Worm (Caenorhabditis elegans) whole organism, L3 larva: Measurements from ENCODE around the gene dim-1.

Source experiments
- R02D3.7 ChIP-seq: fragments of 150-350 bp; optimal IDR thresholded peaks from 2 replicates; lab custom pipeline; 2014; ENCODE audit warnings: missing biosample characterization, missing genetic modification characterization
- ZK546.5 ChIP-seq: sonication (generic microtip); optimal IDR thresholded peaks from 2 replicates; lab custom pipeline; 2017; ENCODE audit warnings: missing biosample characterization, missing genetic modification characterization
- ama-1 ChIP-seq: fragments of 150-350 bp; optimal IDR thresholded peaks from 2 replicates; lab custom pipeline; 2018
- ceh-16 ChIP-seq: sonication (generic microtip); optimal IDR thresholded peaks from 2 replicates; lab custom pipeline; 2017; ENCODE audit warnings: missing biosample characterization, missing genetic modification characterization
- ceh-28 ChIP-seq: fragments of 150-350 bp; optimal IDR thresholded peaks from 2 replicates; lab custom pipeline; 2014; ENCODE audit warnings: missing biosample characterization, missing genetic modification reagents, missing genetic modification characterization
- ceh-82 ChIP-seq: fragments of 150-350 bp; optimal IDR thresholded peaks from 2 replicates; lab custom pipeline; 2014; ENCODE audit warnings: missing biosample characterization, missing genetic modification characterization
- ceh-9 ChIP-seq: sonication (generic microtip); optimal IDR thresholded peaks from 2 replicates; lab custom pipeline; 2018; ENCODE audit warnings: missing biosample characterization, missing genetic modification characterization
- daf-12 ChIP-seq: fragments of 150-350 bp; optimal IDR thresholded peaks from 2 replicates; lab custom pipeline; 2014; ENCODE audit warnings: missing biosample characterization, missing genetic modification reagents, missing genetic modification characterization
- egl-27 ChIP-seq: sonication (generic microtip); optimal IDR thresholded peaks from 4 replicates; lab custom pipeline; 2017; ENCODE audit warnings: missing biosample characterization, missing genetic modification reagents, missing genetic modification characterization
- egl-5 ChIP-seq: fragments of 150-350 bp; optimal IDR thresholded peaks from 2 replicates; lab custom pipeline; 2017; ENCODE audit warnings: missing biosample characterization, missing genetic modification reagents, missing genetic modification characterization, inconsistent platforms
- elt-1 ChIP-seq: fragments of 150-350 bp; optimal IDR thresholded peaks from 2 replicates; lab custom pipeline; 2014; ENCODE audit warnings: missing biosample characterization, missing genetic modification characterization
- elt-2 ChIP-seq: sonication (generic microtip); optimal IDR thresholded peaks from 2 replicates; lab custom pipeline; 2016; ENCODE audit warnings: missing genetic modification reagents, mild to moderate bottlenecking, missing genetic modification characterization, missing compliant biosample characterization
- elt-3 ChIP-seq, 3 experiments: fragments of 150-350 bp in 1 of 3; sonication (generic microtip) in 2 of 3; optimal IDR thresholded peaks; 2 replicates in 2 of 3; 4 replicates in 1 of 3; lab custom pipeline; 2014 to 2017; ENCODE audit warnings: missing biosample characterization in 3 of 3, missing genetic modification characterization in 3 of 3
- eor-1 ChIP-seq, 2 experiments: fragments of 150-350 bp; optimal IDR thresholded peaks; 2 replicates each; lab custom pipeline; 2014 to 2018; ENCODE audit warnings: missing biosample characterization in 2 of 2, missing genetic modification characterization in 2 of 2
- fkh-10 ChIP-seq: sonication (generic microtip); optimal IDR thresholded peaks from 2 replicates; lab custom pipeline; 2017; ENCODE audit warnings: missing biosample characterization, missing genetic modification reagents, missing genetic modification characterization
- fkh-2 ChIP-seq: fragments of 150-350 bp; optimal IDR thresholded peaks from 2 replicates; lab custom pipeline; 2014; ENCODE audit warnings: missing biosample characterization, missing genetic modification reagents, missing genetic modification characterization
- fos-1 ChIP-seq: fragments of 150-350 bp; optimal IDR thresholded peaks from 2 replicates; lab custom pipeline; 2014; ENCODE audit warnings: missing biosample characterization, missing genetic modification characterization
- hmg-11 ChIP-seq: sonication (generic microtip); optimal IDR thresholded peaks from 2 replicates; lab custom pipeline; 2016; ENCODE audit warnings: missing genetic modification characterization, missing compliant biosample characterization
- jun-1 ChIP-seq: fragments of 150-350 bp; optimal IDR thresholded peaks from 2 replicates; lab custom pipeline; 2014; ENCODE audit warnings: missing biosample characterization, missing genetic modification reagents, missing genetic modification characterization
- lin-15B ChIP-seq: fragments of 150-350 bp; optimal IDR thresholded peaks from 2 replicates; lab custom pipeline; 2014; ENCODE audit warnings: missing biosample characterization, missing genetic modification characterization
- lin-39 ChIP-seq: fragments of 150-350 bp; optimal IDR thresholded peaks from 2 replicates; lab custom pipeline; 2018; ENCODE audit warnings: missing biosample characterization, missing genetic modification reagents, missing genetic modification characterization
- lsy-12 ChIP-seq: sonication (generic microtip); optimal IDR thresholded peaks from 2 replicates; lab custom pipeline; 2016; ENCODE audit warnings: mild to moderate bottlenecking, missing genetic modification characterization, missing compliant biosample characterization
- mml-1 ChIP-seq: fragments of 150-350 bp; sonication (generic microtip); optimal IDR thresholded peaks from 3 replicates; lab custom pipeline; 2014; ENCODE audit warnings: missing biosample characterization, missing genetic modification characterization
- nfya-1 ChIP-seq: sonication (generic microtip); optimal IDR thresholded peaks from 2 replicates; lab custom pipeline; 2017; ENCODE audit warnings: missing genetic modification characterization, mild to moderate bottlenecking, missing compliant biosample characterization, antibody characterized with exemption, moderate library complexity; ENCODE audit not compliant: insufficient read depth
- nhr-11 ChIP-seq: fragments of 150-350 bp; optimal IDR thresholded peaks from 2 replicates; lab custom pipeline; 2014; ENCODE audit warnings: missing biosample characterization, missing genetic modification characterization
- nhr-12 ChIP-seq: fragments of 150-350 bp; optimal IDR thresholded peaks from 2 replicates; lab custom pipeline; 2014; ENCODE audit warnings: missing biosample characterization, missing genetic modification characterization
- nhr-23 ChIP-seq: fragments of 150-350 bp; optimal IDR thresholded peaks from 2 replicates; lab custom pipeline; 2014; ENCODE audit warnings: missing biosample characterization, missing genetic modification reagents, missing genetic modification characterization
- nhr-25 ChIP-seq: sonication (generic microtip); optimal IDR thresholded peaks from 2 replicates; lab custom pipeline; 2017; ENCODE audit warnings: missing biosample characterization, missing genetic modification characterization
- nhr-28 ChIP-seq: fragments of 150-350 bp; optimal IDR thresholded peaks from 2 replicates; lab custom pipeline; 2014; ENCODE audit warnings: missing biosample characterization, missing genetic modification characterization
- nhr-43 ChIP-seq: sonication (generic microtip); optimal IDR thresholded peaks from 2 replicates; lab custom pipeline; 2016; ENCODE audit warnings: mild to moderate bottlenecking, missing genetic modification characterization, missing compliant biosample characterization; ENCODE audit not compliant: poor library complexity, severe bottlenecking
- nhr-67 ChIP-seq: fragments of 150-350 bp; optimal IDR thresholded peaks from 2 replicates; lab custom pipeline; 2014; ENCODE audit warnings: missing biosample characterization, missing genetic modification characterization
- nhr-76 ChIP-seq: fragments of 150-350 bp; sonication (generic microtip); optimal IDR thresholded peaks from 5 replicates; lab custom pipeline; 2014; ENCODE audit warnings: missing biosample characterization, missing genetic modification characterization
- nhr-77 ChIP-seq: fragments of 150-350 bp; optimal IDR thresholded peaks from 2 replicates; lab custom pipeline; 2014; ENCODE audit warnings: missing biosample characterization, missing genetic modification characterization
- pha-4 ChIP-seq: fragments of 150-350 bp; optimal IDR thresholded peaks from 2 replicates; lab custom pipeline; 2014; ENCODE audit warnings: missing biosample characterization, missing genetic modification reagents, missing genetic modification characterization
- pqm-1 ChIP-seq: fragments of 150-350 bp; optimal IDR thresholded peaks from 2 replicates; lab custom pipeline; 2017; ENCODE audit warnings: missing biosample characterization, missing genetic modification characterization, inconsistent platforms
- sea-2 ChIP-seq: fragments of 150-350 bp; sonication (generic microtip); optimal IDR thresholded peaks from 4 replicates; lab custom pipeline; 2014; ENCODE audit warnings: missing biosample characterization, missing genetic modification reagents, missing genetic modification characterization
- skn-1 ChIP-seq: fragments of 150-350 bp; optimal IDR thresholded peaks from 2 replicates; lab custom pipeline; 2014; ENCODE audit warnings: missing biosample characterization, missing genetic modification characterization
- snpc-4 ChIP-seq: fragments of 150-350 bp; optimal IDR thresholded peaks from 2 replicates; lab custom pipeline; 2014; ENCODE audit warnings: missing biosample characterization, missing genetic modification characterization
- tbx-2 ChIP-seq: sonication (generic microtip); optimal IDR thresholded peaks from 2 replicates; lab custom pipeline; 2016; ENCODE audit warnings: mild to moderate bottlenecking, missing genetic modification characterization, missing compliant biosample characterization
- unc-39 ChIP-seq: sonication (generic microtip); optimal IDR thresholded peaks from 4 replicates; lab custom pipeline; 2017; ENCODE audit warnings: missing biosample characterization, missing genetic modification characterization
- unc-62 ChIP-seq: fragments of 150-350 bp; sonication (generic microtip); optimal IDR thresholded peaks from 4 replicates; lab custom pipeline; 2014; ENCODE audit warnings: missing biosample characterization, missing genetic modification reagents, missing genetic modification characterization
- zag-1 ChIP-seq: fragments of 150-350 bp; optimal IDR thresholded peaks from 2 replicates; lab custom pipeline; 2014; ENCODE audit warnings: missing biosample characterization, missing genetic modification characterization
- ztf-11 ChIP-seq: fragments of 150-350 bp; optimal IDR thresholded peaks from 2 replicates; lab custom pipeline; 2014; ENCODE audit warnings: missing biosample characterization, missing genetic modification characterization
- ztf-4 ChIP-seq: fragments of 150-350 bp; optimal IDR thresholded peaks from 2 replicates; lab custom pipeline; 2014; ENCODE audit warnings: missing biosample characterization, missing genetic modification characterization

The dim-1 gene

ce11 chrX:8036219-8036883, 21.7 kb downstream of the dim-1 start (continued):
- no peak for TF ChIP-seq nhr-67
- TF ChIP-seq nhr-23 (tag; lab: Kevin White, UChicago) = peak; percentile 100
- peak; percentile 98 for TF ChIP-seq ceh-82 (tag; lab: Kevin White, UChicago)
- TF ChIP-seq zag-1 (tag; lab: Kevin White, UChicago) = peak; percentile 94
- peak; percentile 97 for TF ChIP-seq lsy-12 (tag; lab: Kevin White, UChicago)
- TF ChIP-seq snpc-4 (tag; lab: Kevin White, UChicago) = peak; percentile 96
- peak; percentile 96 for TF ChIP-seq lin-39 (tag; lab: Kevin White, UChicago)
- peak; percentile 94 for TF ChIP-seq ztf-4
- no peak for TF ChIP-seq unc-39 (tag; lab: Kevin White, UChicago)
- TF ChIP-seq ZK546.5 (tag; lab: Kevin White, UChicago) = peak; percentile 66
- peak; percentile 91 for TF ChIP-seq unc-62 (GFP tag; lab: Kevin White, UChicago)
- TF ChIP-seq tbx-2 = peak; percentile 99
- TF ChIP-seq fkh-2 (tag; lab: Kevin White, UChicago) = peak; percentile 24
- TF ChIP-seq nhr-11 (tag; lab: Kevin White, UChicago) = peak; percentile 99

DNA sequence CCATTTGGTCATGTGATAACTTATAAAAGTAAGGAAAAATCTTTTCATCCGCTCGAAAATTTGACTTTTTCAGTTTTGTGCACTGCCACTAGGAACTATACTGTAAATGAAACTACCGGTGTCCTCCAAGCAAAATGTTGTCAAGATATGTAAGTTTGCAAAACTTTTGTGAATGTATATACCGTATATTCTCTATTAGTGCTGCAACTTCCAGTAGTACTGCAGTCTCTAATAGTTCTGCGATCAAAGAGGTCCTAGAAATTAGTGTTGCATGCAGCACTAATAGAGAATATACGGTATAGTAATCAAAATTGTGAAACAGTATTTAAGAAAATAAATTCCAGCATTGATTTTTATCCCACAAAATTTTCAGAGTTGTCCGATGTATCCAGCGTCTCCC, 28.0 kb downstream of the dim-1 start:
- no peak for TF ChIP-seq unc-39 (tag; lab: Kevin White, UChicago)
- no peak for TF ChIP-seq tbx-2
- no peak for TF ChIP-seq ceh-16 (tag; lab: Kevin White, UChicago)
- no peak for TF ChIP-seq lin-15B (tag; lab: Kevin White, UChicago)
- TF ChIP-seq ceh-82 (tag; lab: Kevin White, UChicago) = no peak
- TF ChIP-seq R02D3.7 (tag; lab: Kevin White, UChicago) = no peak
- no peak for TF ChIP-seq elt-3 (tag; optimal IDR thresholded peaks at IDR 0.05; lab: Kevin White, UChicago)
- TF ChIP-seq ztf-4 = no peak
- TF ChIP-seq, all 47 proteins: peak for 0

ce11 chrX:8029080-8029479, 28.9 kb downstream of the dim-1 start, which contains the start of gene C34D10.1:
Gene C34D10.1 (plus strand): TSS chrX:8029479.
- TF ChIP-seq lin-39 (tag; lab: Kevin White, UChicago) = peak; percentile 47
- TF ChIP-seq zag-1 (tag; lab: Kevin White, UChicago) = no peak
- no peak for TF ChIP-seq ztf-4
- peak; percentile 66 for TF ChIP-seq jun-1 (tag; lab: Kevin White, UChicago)
- no peak for TF ChIP-seq daf-12 (tag; lab: Kevin White, UChicago)
- no peak for TF ChIP-seq ama-1 (lab: Kevin White, UChicago)
- TF ChIP-seq eor-1 (tag; optimal IDR thresholded peaks at IDR 0.05; lab: Kevin White, UChicago) = no peak
- TF ChIP-seq ztf-11 = no peak
- peak; percentile 56 for TF ChIP-seq egl-27 (tag; lab: Kevin White, UChicago)
- no peak for TF ChIP-seq fkh-10 (GFP tag; lab: Kevin White, UChicago)
- no peak for TF ChIP-seq skn-1 (tag; lab: Kevin White, UChicago)
- TF ChIP-seq ceh-28 = peak; percentile 81
- TF ChIP-seq ZK546.5 (tag; lab: Kevin White, UChicago) = no peak
- peak; percentile 90 for TF ChIP-seq pha-4 (tag; lab: Kevin White, UChicago)
- no peak for TF ChIP-seq unc-39 (tag; lab: Kevin White, UChicago)
- TF ChIP-seq nhr-28 (tag; lab: Kevin White, UChicago) = no peak
- TF ChIP-seq egl-5 = no peak
- TF ChIP-seq fos-1 (tag; lab: Kevin White, UChicago) = no peak
- no peak for TF ChIP-seq unc-62 (GFP tag; lab: Kevin White, UChicago)
- TF ChIP-seq lin-15B (tag; lab: Kevin White, UChicago) = peak; percentile 50
- TF ChIP-seq elt-2 (tag; lab: Kevin White, UChicago) = peak; percentile 5
- TF ChIP-seq nhr-12 = no peak
- no peak for TF ChIP-seq ceh-16 (tag; lab: Kevin White, UChicago)
- peak; percentile 87 for TF ChIP-seq nhr-23 (tag; lab: Kevin White, UChicago)
- no peak for TF ChIP-seq mml-1 (tag; lab: Kevin White, UChicago)
- TF ChIP-seq nhr-11 (tag; lab: Kevin White, UChicago) = no peak
- TF ChIP-seq nhr-25 = peak; percentile 86
- TF ChIP-seq ceh-9 (tag; lab: Kevin White, UChicago) = no peak
- no peak for TF ChIP-seq R02D3.7 (tag; lab: Kevin White, UChicago)
- TF ChIP-seq lsy-12 (tag; lab: Kevin White, UChicago) = peak; percentile 22
- peak; percentile 50 for TF ChIP-seq tbx-2
- no peak for TF ChIP-seq nhr-77 (tag; lab: Kevin White, UChicago)
- TF ChIP-seq snpc-4 (tag; lab: Kevin White, UChicago) = peak; percentile 56
- peak; percentile 51 for TF ChIP-seq hmg-11 (tag; lab: Kevin White, UChicago)
- TF ChIP-seq nfya-1 (tag; lab: Kevin White, UChicago) = peak; percentile 61
- no peak for TF ChIP-seq nhr-76 (tag; lab: Kevin White, UChicago)
- TF ChIP-seq elt-1 = no peak
- TF ChIP-seq fkh-2 (tag; lab: Kevin White, UChicago) = no peak
- TF ChIP-seq nhr-67 = no peak
- TF ChIP-seq nhr-43 (tag; lab: Kevin White, UChicago) = no peak
- no peak for TF ChIP-seq pqm-1 (tag; lab: Kevin White, UChicago)
- TF ChIP-seq sea-2 (GFP tag; lab: Kevin White, UChicago) = no peak
- no peak for TF ChIP-seq ceh-82 (tag; lab: Kevin White, UChicago)
